Fruit fly (Drosophila melanogaster) whole organism, prepupa: ENCODE results near the gene Cdc37.

Experiments used
- CG10669 ChIP-seq: fragments of 200-800 bp; sonication (Bioruptor generic); optimal IDR thresholded peaks from 3 replicates; lab custom pipeline; 2018; ENCODE audit warnings: missing biosample characterization, mild to moderate bottlenecking, missing genetic modification characterization, moderate library complexity
- CG11294 ChIP-seq: fragments of 200-800 bp; sonication (Bioruptor generic); IDR thresholded peaks from 2 replicates; pipeline ENCODE4 v1.3.6; 2022; ENCODE audit warnings: missing biosample characterization, missing genetic modification characterization
- CG11902 ChIP-seq: fragments of 200-800 bp; sonication (Bioruptor generic); optimal IDR thresholded peaks from 3 replicates; lab custom pipeline; 2016; ENCODE audit warnings: missing biosample characterization, missing genetic modification characterization
- CG15336 ChIP-seq: fragments of 200-800 bp; sonication (Bioruptor generic); IDR thresholded peaks from 2 replicates; pipeline ENCODE4 v1.3.6; 2022; ENCODE audit warnings: missing biosample characterization, missing genetic modification characterization
- CG1621 ChIP-seq: fragments of 200-800 bp; sonication (Bioruptor generic); optimal IDR thresholded peaks from 3 replicates; lab custom pipeline; 2018; ENCODE audit warnings: missing biosample characterization, mild to moderate bottlenecking, missing genetic modification characterization
- CG16779 ChIP-seq: fragments of 200-800 bp; sonication (Bioruptor generic); optimal IDR thresholded peaks from 3 replicates; lab custom pipeline; 2017; ENCODE audit warnings: missing biosample characterization, mild to moderate bottlenecking, missing genetic modification characterization
- CG3032 ChIP-seq: fragments of 200-800 bp; optimal IDR thresholded peaks from 2 replicates; lab custom pipeline; 2019; ENCODE audit warnings: missing biosample characterization, mild to moderate bottlenecking, missing genetic modification characterization, moderate library complexity
- CG31627 ChIP-seq: fragments of 200-800 bp; sonication (Bioruptor generic); optimal IDR thresholded peaks from 3 replicates; lab custom pipeline; 2016; ENCODE audit warnings: missing biosample characterization, missing genetic modification characterization
- CG32006 ChIP-seq: fragments of 200-800 bp; sonication (Bioruptor generic); optimal IDR thresholded peaks from 3 replicates; lab custom pipeline; 2017; ENCODE audit warnings: missing biosample characterization, mild to moderate bottlenecking, missing genetic modification characterization
- CG4318 ChIP-seq: fragments of 200-800 bp; sonication (Bioruptor generic); optimal IDR thresholded peaks from 3 replicates; lab custom pipeline; 2017; ENCODE audit warnings: missing biosample characterization, mild to moderate bottlenecking, missing genetic modification characterization
- CG6792 ChIP-seq: fragments of 200-800 bp; sonication (Bioruptor generic); optimal IDR thresholded peaks from 3 replicates; lab custom pipeline; 2016; ENCODE audit warnings: missing biosample characterization, missing genetic modification characterization
- CG8119 ChIP-seq: fragments of 200-800 bp; sonication (Bioruptor generic); IDR thresholded peaks from 3 replicates; pipeline ENCODE4 v1.3.6; 2022; ENCODE audit warnings: missing biosample characterization, missing genetic modification characterization
- CG9139 ChIP-seq: fragments of 200-800 bp; sonication (Bioruptor generic); optimal IDR thresholded peaks from 3 replicates; lab custom pipeline; 2017; ENCODE audit warnings: missing biosample characterization, mild to moderate bottlenecking, missing genetic modification characterization
- Eip75B ChIP-seq: fragments of 200-800 bp; sonication (Bioruptor generic); optimal IDR thresholded peaks from 3 replicates; lab custom pipeline; 2016; ENCODE audit warnings: missing biosample characterization, missing genetic modification characterization
- Eip78C ChIP-seq: fragments of 200-800 bp; sonication (Bioruptor generic); peaks from one replicate; lab custom pipeline; 2016; ENCODE audit warnings: missing biosample characterization, missing genetic modification characterization
- Eip93F ChIP-seq: fragments of 200-800 bp; sonication (Bioruptor generic); optimal IDR thresholded peaks from 2 replicates; lab custom pipeline; 2016; ENCODE audit warnings: missing biosample characterization, mild to moderate bottlenecking, missing genetic modification characterization
- Ets21C ChIP-seq: fragments of 200-800 bp; sonication (Bioruptor generic); optimal IDR thresholded peaks from 3 replicates; lab custom pipeline; 2016; ENCODE audit warnings: missing biosample characterization, missing genetic modification characterization
- Ets96B ChIP-seq: fragments of 200-800 bp; optimal IDR thresholded peaks from 2 replicates; lab custom pipeline; 2019; ENCODE audit warnings: missing biosample characterization, mild to moderate bottlenecking, missing genetic modification characterization, moderate library complexity
- Gug ChIP-seq: fragments of 200-800 bp; sonication (Bioruptor generic); IDR thresholded peaks from 2 replicates; pipeline ENCODE4 v1.3.6; 2022; ENCODE audit warnings: missing biosample characterization, missing genetic modification characterization
- Hr38 ChIP-seq: sonication (Bioruptor generic); optimal IDR thresholded peaks from 2 replicates; lab custom pipeline; 2016; ENCODE audit warnings: missing biosample characterization, missing genetic modification characterization
- Met ChIP-seq: fragments of 200-800 bp; sonication (Bioruptor generic); optimal IDR thresholded peaks from 3 replicates; lab custom pipeline; 2016; ENCODE audit warnings: missing biosample characterization, missing genetic modification characterization
- Smox ChIP-seq: fragments of 200-800 bp; sonication (Bioruptor generic); optimal IDR thresholded peaks from 3 replicates; lab custom pipeline; 2016; ENCODE audit warnings: missing biosample characterization, missing genetic modification characterization
- Sox102F ChIP-seq: fragments of 200-800 bp; sonication (Bioruptor generic); optimal IDR thresholded peaks from 2 replicates; lab custom pipeline; 2016; ENCODE audit warnings: missing biosample characterization, mild to moderate bottlenecking, missing genetic modification characterization
- Sox14 ChIP-seq: fragments of 200-800 bp; sonication (Bioruptor generic); optimal IDR thresholded peaks from 3 replicates; lab custom pipeline; 2016; ENCODE audit warnings: missing biosample characterization, missing genetic modification characterization
- achi ChIP-seq: fragments of 200-800 bp; sonication (Bioruptor generic); optimal IDR thresholded peaks from 3 replicates; lab custom pipeline; 2016; ENCODE audit warnings: missing biosample characterization, missing genetic modification characterization
- acj6 ChIP-seq: fragments of 200-800 bp; sonication (Bioruptor generic); optimal IDR thresholded peaks from 3 replicates; lab custom pipeline; 2016; ENCODE audit warnings: missing biosample characterization, missing genetic modification characterization
- cyc ChIP-seq: fragments of 200-800 bp; sonication (Bioruptor generic); optimal IDR thresholded peaks from 3 replicates; lab custom pipeline; 2016; ENCODE audit warnings: missing biosample characterization, missing genetic modification characterization
- dsx ChIP-seq: fragments of 200-800 bp; optimal IDR thresholded peaks from 3 replicates; lab custom pipeline; 2019; ENCODE audit warnings: missing biosample characterization, mild to moderate bottlenecking, missing genetic modification characterization, moderate library complexity; ENCODE audit not compliant: poor library complexity, severe bottlenecking
- eg ChIP-seq: fragments of 200-800 bp; sonication (Bioruptor generic); IDR thresholded peaks from 3 replicates; pipeline ENCODE4 v1.3.6; 2022; ENCODE audit warnings: missing biosample characterization, missing genetic modification characterization
- esn ChIP-seq: fragments of 200-800 bp; sonication (Bioruptor generic); optimal IDR thresholded peaks from 2 replicates; lab custom pipeline; 2016; ENCODE audit warnings: missing biosample characterization, mild to moderate bottlenecking, missing genetic modification characterization, moderate library complexity
- fd59A ChIP-seq: fragments of 200-800 bp; sonication (Bioruptor generic); optimal IDR thresholded peaks from 2 replicates; lab custom pipeline; 2017; ENCODE audit warnings: missing biosample characterization, mild to moderate bottlenecking, missing genetic modification characterization, missing genetic modification reagents
- fd85E ChIP-seq: fragments of 200-800 bp; sonication (Bioruptor generic); optimal IDR thresholded peaks from 3 replicates; lab custom pipeline; 2016; ENCODE audit warnings: missing biosample characterization, missing genetic modification characterization
- lz ChIP-seq: fragments of 200-800 bp; sonication (Bioruptor generic); optimal IDR thresholded peaks from 3 replicates; lab custom pipeline; 2016; ENCODE audit warnings: missing biosample characterization, missing genetic modification characterization
- net ChIP-seq: fragments of 200-800 bp; sonication (Bioruptor generic); optimal IDR thresholded peaks from 3 replicates; lab custom pipeline; 2016; ENCODE audit warnings: missing biosample characterization, missing genetic modification characterization
- pdm3 ChIP-seq: fragments of 200-800 bp; sonication (Bioruptor generic); optimal IDR thresholded peaks from 3 replicates; lab custom pipeline; 2016; ENCODE audit warnings: missing biosample characterization, missing genetic modification characterization
- salr ChIP-seq, 2 experiments: fragments of 200-800 bp; sonication (Bioruptor generic); optimal IDR thresholded peaks; 3 replicates each; lab custom pipeline; 2016 to 2018; ENCODE audit warnings: missing biosample characterization in 2 of 2, missing genetic modification characterization in 2 of 2, mild to moderate bottlenecking in 1 of 2
- ss ChIP-seq, 2 experiments: fragments of 200-800 bp; sonication (Bioruptor generic); optimal IDR thresholded peaks; 2 replicates in 1 of 2; 3 replicates in 1 of 2; lab custom pipeline; 2017 to 2018; ENCODE audit warnings: mild to moderate bottlenecking in 2 of 2, missing biosample characterization in 2 of 2, missing genetic modification characterization in 2 of 2, moderate library complexity in 1 of 2
- svp ChIP-seq: fragments of 200-800 bp; sonication (Bioruptor generic); peaks from one replicate; lab custom pipeline; 2016; ENCODE audit warnings: missing biosample characterization, missing genetic modification characterization
- topi ChIP-seq: fragments of 200-800 bp; sonication (Bioruptor generic); optimal IDR thresholded peaks from 3 replicates; lab custom pipeline; 2016; ENCODE audit warnings: missing biosample characterization, missing genetic modification characterization
- vri ChIP-seq: fragments of 200-800 bp; sonication (Bioruptor generic); optimal IDR thresholded peaks from 3 replicates; lab custom pipeline; 2016; ENCODE audit warnings: missing biosample characterization, mild to moderate bottlenecking, missing genetic modification characterization

Gene Cdc37

dm6 chr3L:1794943-1795696 is at the start of gene Cdc37, which contains the start of the genes alpha-Spec and dlt:
Gene Cdc37, plus strand, starts transcription at chr3L:1795392.
Gene alpha-Spec, minus strand, starts transcription at chr3L:1795328.
Gene dlt, minus strand, starts transcription at chr3L:1795328.
- TF ChIP-seq topi (GFP tag; lab: Kevin White, UChicago) (no peak), CG15336 (GFP tag; lab: Robert Waterston, UW) (no peak; the same call in 1 of the 2 replicates), dsx (GFP tag; lab: Kevin White, UChicago) (peak; percentile 49), CG6792 (no peak), fd85E (no peak), svp (GFP tag; lab: Kevin White, UChicago) (no peak), achi (GFP tag; lab: Kevin White, UChicago) (no peak), Ets96B (tag; lab: Kevin White, UChicago) (peak; percentile 61), CG3032 (tag; lab: Kevin White, UChicago) (peak; percentile 21), Eip75B (GFP tag; lab: Kevin White, UChicago) (no peak), CG8119 (GFP tag; lab: Robert Waterston, UW) (0 out of 3 replicates have a peak, but pooled peaks have one; percentile 27), CG32006 (GFP tag; lab: Kevin White, UChicago) (no peak), cyc (peak; percentile 33), salr (GFP tag; optimal IDR thresholded peaks at IDR 0.05; lab: Kevin White, UChicago) (peak in 1 of 2 experiments; percentile 3), lz (GFP tag; lab: Kevin White, UChicago) (peak; percentile 35), CG31627 (GFP tag; lab: Kevin White, UChicago) (peak; percentile 27), Hr38 (no peak), Sox14 (GFP tag; lab: Kevin White, UChicago) (peak; percentile 70), CG4318 (GFP tag; lab: Kevin White, UChicago) (no peak), CG16779 (tag; lab: Kevin White, UChicago) (no peak), CG1621 (peak; percentile 42), Sox102F (GFP tag; lab: Kevin White, UChicago) (no peak), Met (GFP tag; lab: Kevin White, UChicago) (no peak), eg (GFP tag; lab: Robert Waterston, UW) (0 out of 3 replicates have a peak, but pooled peaks have one; percentile 29), esn (GFP tag; lab: Kevin White, UChicago) (peak; percentile 39), vri (GFP tag; lab: Kevin White, UChicago) (no peak)

- TF ChIP-seq Ets21C (GFP tag; lab: Kevin White, UChicago), result no peak
- TF ChIP-seq CG10669 (GFP tag; lab: Kevin White, UChicago), result no peak
- TF ChIP-seq eg (GFP tag; lab: Robert Waterston, UW), result no peak
- TF ChIP-seq salr (GFP tag; optimal IDR thresholded peaks at IDR 0.05; lab: Kevin White, UChicago), result no peak
- TF ChIP-seq Eip93F (GFP tag; lab: Kevin White, UChicago), result no peak
- peak; percentile 34 for TF ChIP-seq vri (GFP tag; lab: Kevin White, UChicago)
- no peak for TF ChIP-seq CG16779 (tag; lab: Kevin White, UChicago)
- TF ChIP-seq CG11294 (GFP tag; lab: Robert Waterston, UW), result no peak
- no peak for TF ChIP-seq Eip75B (GFP tag; lab: Kevin White, UChicago)
These were observed 49.8 kb upstream of the Cdc37 start for dm6 chr3L:1745432-1745831.

- peak; percentile 99 for TF ChIP-seq CG11294 (GFP tag; lab: Robert Waterston, UW)
- TF ChIP-seq Gug, result peak; percentile 100
- peak; percentile 100 for TF ChIP-seq CG32006 (GFP tag; lab: Kevin White, UChicago)
- TF ChIP-seq CG9139 (GFP tag; lab: Kevin White, UChicago), result peak; percentile 99
- TF ChIP-seq CG1621, result peak; percentile 100
- TF ChIP-seq net (GFP tag; lab: Kevin White, UChicago), result peak; percentile 99
- peak; percentile 99 for TF ChIP-seq achi (GFP tag; lab: Kevin White, UChicago)
- TF ChIP-seq CG6792, result peak; percentile 100
- TF ChIP-seq CG31627 (GFP tag; lab: Kevin White, UChicago), result peak; percentile 99
- TF ChIP-seq ss (GFP tag; optimal IDR thresholded peaks at IDR 0.05; lab: Kevin White, UChicago), result peak; percentile 99
- TF ChIP-seq Sox102F (GFP tag; lab: Kevin White, UChicago), result peak; percentile 99
- peak; percentile 100 for TF ChIP-seq CG10669 (GFP tag; lab: Kevin White, UChicago)
- TF ChIP-seq fd59A, result peak; percentile 100
- peak; percentile 100 for TF ChIP-seq Ets96B (tag; lab: Kevin White, UChicago)
- peak; percentile 100 for TF ChIP-seq acj6 (GFP tag; lab: Kevin White, UChicago)
- TF ChIP-seq CG4318 (GFP tag; lab: Kevin White, UChicago), result peak; percentile 99
- TF ChIP-seq esn (GFP tag; lab: Kevin White, UChicago), result peak; percentile 100
- peak; percentile 99 for TF ChIP-seq Smox (GFP tag; lab: Kevin White, UChicago)
- peak; percentile 100 for TF ChIP-seq svp (GFP tag; lab: Kevin White, UChicago)
- TF ChIP-seq vri (GFP tag; lab: Kevin White, UChicago), result peak; percentile 99
- TF ChIP-seq topi (GFP tag; lab: Kevin White, UChicago), result peak; percentile 100
- peak; percentile 100 for TF ChIP-seq pdm3 (GFP tag; lab: Kevin White, UChicago)
- peak; percentile 99 for TF ChIP-seq CG11902 (GFP tag; lab: Kevin White, UChicago)
- TF ChIP-seq Ets21C (GFP tag; lab: Kevin White, UChicago), result peak; percentile 99
- TF ChIP-seq Eip78C (GFP tag; lab: Kevin White, UChicago), result peak; percentile 100
- TF ChIP-seq eg (GFP tag; lab: Robert Waterston, UW), result peak; percentile 100
These were observed 48.6 kb upstream of the Cdc37 start, which contains the start of gene CG13921 for dm6 chr3L:1746338-1747199. Gene CG13921, plus strand, starts transcription at chr3L:1746907.
